Fruit fly (Drosophila melanogaster) whole organism, embryonic: ENCODE measurements around the gene Rip11.

Experiments
- CG5245 ChIP-seq: fragments of 200-800 bp; sonication (Bioruptor generic); optimal IDR thresholded peaks from 3 replicates; lab custom pipeline; 2016; ENCODE audit warnings: missing biosample characterization, missing genetic modification characterization
- HLH54F ChIP-seq: fragments of 200-800 bp; sonication (Bioruptor generic); optimal IDR thresholded peaks from 3 replicates; lab custom pipeline; 2016; ENCODE audit warnings: missing biosample characterization, missing genetic modification characterization
- crc ChIP-seq: fragments of 200-800 bp; sonication (Bioruptor generic); optimal IDR thresholded peaks from 2 replicates; lab custom pipeline; 2016; ENCODE audit warnings: missing biosample characterization, missing genetic modification characterization
- eve ChIP-seq, 2 experiments: fragments of >200 bp; optimal IDR thresholded peaks; 2 replicates each; lab custom pipeline; 2017; ENCODE audit warnings: missing biosample characterization in 2 of 2, missing genetic modification characterization in 2 of 2
- lov ChIP-seq, 2 experiments: fragments of 200-800 bp in 1 of 2; fragments of >200 bp in 1 of 2; sonication (Bioruptor generic) in 1 of 2; IDR thresholded peaks in 1 of 2; optimal IDR thresholded peaks in 1 of 2; 2 replicates in 1 of 2; 3 replicates in 1 of 2; pipeline versions ENCODE4 v1.3.6 to Lab custom; 2017 to 2022; ENCODE audit warnings: missing biosample characterization in 1 of 2, missing genetic modification characterization in 1 of 2
- slou ChIP-seq: fragments of 200-800 bp; sonication (Bioruptor generic); optimal IDR thresholded peaks from 3 replicates; lab custom pipeline; 2016; ENCODE audit warnings: missing biosample characterization, missing genetic modification characterization

DNA sequence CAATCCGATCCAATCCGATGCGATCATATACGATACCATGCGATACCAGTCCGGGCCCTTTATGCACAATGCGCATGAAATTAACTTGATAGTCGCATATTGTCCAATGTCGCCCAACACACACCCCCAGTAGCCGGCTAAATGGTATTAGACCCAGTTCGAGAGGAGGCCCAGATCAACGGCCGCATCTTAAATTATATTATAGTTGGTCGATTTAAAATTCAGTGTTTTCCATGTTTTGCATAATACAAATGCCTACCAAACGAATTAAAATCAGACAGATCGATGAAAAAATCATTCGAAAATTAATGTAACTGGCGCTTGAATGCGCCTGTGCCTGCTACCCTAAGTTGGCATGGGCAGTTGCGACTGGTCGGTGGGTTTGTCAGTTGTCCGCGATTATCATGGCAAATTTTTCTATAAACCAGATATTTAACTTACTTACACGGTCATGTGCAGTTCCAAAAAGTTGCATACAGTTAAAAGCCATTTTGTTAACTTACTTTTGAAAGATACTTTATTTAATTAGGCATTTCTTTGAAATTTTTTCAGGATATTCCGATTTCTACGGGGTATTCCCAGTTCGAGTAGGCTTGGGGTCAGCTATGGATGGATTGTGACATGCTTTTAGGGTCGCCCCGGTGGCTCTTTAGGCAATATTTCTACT is 22.5 kb upstream of the Rip11 start:
- TF ChIP-seq eve (GFP tag; optimal IDR thresholded peaks at IDR 0.05; lab: Kevin White, UChicago) (no peak), slou (GFP tag; lab: Kevin White, UChicago) (no peak), CG5245 (GFP tag; lab: Kevin White, UChicago) (no peak), crc (GFP tag; lab: Kevin White, UChicago) (no peak), lov (optimal IDR thresholded peaks at IDR 0.05; lab: Kevin White, UChicago) (no peak), lov (GFP tag; IDR thresholded peaks at IDR 0.05; lab: Robert Waterston, UW) (no peak), HLH54F (GFP tag; lab: Kevin White, UChicago) (no peak)
